Worm (Caenorhabditis elegans): ENCODE data around the gene rnp-7.

Gene rnp-7

DNA sequence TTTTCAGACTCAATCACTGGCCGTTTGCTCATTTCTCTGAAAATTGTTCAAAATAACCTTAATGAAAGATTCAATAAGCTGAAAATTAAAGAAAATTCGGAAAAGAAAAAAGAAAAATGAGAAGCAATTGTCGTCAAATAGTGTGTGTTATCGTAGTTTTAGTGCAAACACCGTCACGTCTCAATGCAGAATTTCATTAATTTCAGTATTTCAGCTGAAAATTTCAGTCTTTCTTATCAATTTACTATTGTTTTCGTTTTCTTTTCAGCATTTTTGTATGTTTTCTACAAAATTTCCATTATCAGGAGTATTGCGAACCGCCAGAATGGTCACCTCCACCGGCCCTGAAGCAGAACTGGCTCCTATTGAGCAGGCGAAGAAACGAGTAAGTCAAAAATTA lies 38.1 kb downstream of the rnp-7 start, which contains the start of the genes B0280.9 and rpia-1 (continued):
- TF ChIP-seq lin-14 (GFP tag; optimal IDR thresholded peaks at IDR 0.05) (peak; percentile 37), lin-39 (tag; optimal IDR thresholded peaks at IDR 0.05) (no peak), nhr-71 (tag; optimal IDR thresholded peaks at IDR 0.05) (peak; percentile 22), unc-98 (GFP tag; IDR thresholded peaks at IDR 0.05) (no peak)

- no peak for TF ChIP-seq skn-1 (tag; optimal IDR thresholded peaks at IDR 0.05)
- peak in 1 of 2 experiments; percentile 73 for TF ChIP-seq lin-35 (GFP tag; optimal IDR thresholded peaks at IDR 0.05)
- TF ChIP-seq unc-130 (tag; optimal IDR thresholded peaks at IDR 0.05), result no peak
- TF ChIP-seq ceh-8 (GFP tag; optimal IDR thresholded peaks at IDR 0.05), result no peak
- peak; percentile 12 for TF ChIP-seq mep-1 (tag; optimal IDR thresholded peaks at IDR 0.05)
- no peak for TF ChIP-seq hlh-17 (GFP tag; optimal IDR thresholded peaks at IDR 0.05; ENCODE audit: borderline replicate concordance)
- TF ChIP-seq nhr-47 (tag; optimal IDR thresholded peaks at IDR 0.05), result peak; percentile 23
- TF ChIP-seq nhr-90 (tag; optimal IDR thresholded peaks at IDR 0.05; ENCODE audit: poor library complexity), result peak; percentile 58
- TF ChIP-seq nhr-85 (tag), result peak; percentile 91
- no peak for TF ChIP-seq jun-1 (tag; optimal IDR thresholded peaks at IDR 0.05)
- no peak for TF ChIP-seq fkh-10 (GFP tag; optimal IDR thresholded peaks at IDR 0.05)
- TF ChIP-seq nhr-77 (tag; optimal IDR thresholded peaks at IDR 0.05), result peak; percentile 18
- TF ChIP-seq fos-1 (tag; optimal IDR thresholded peaks at IDR 0.05), result no peak
- no peak for TF ChIP-seq snpc-4 (tag; optimal IDR thresholded peaks at IDR 0.05)
- peak; percentile 5 to 36 for TF ChIP-seq lsy-2 (tag; optimal IDR thresholded peaks at IDR 0.05)
- peak; percentile 48 for TF ChIP-seq lin-14 (GFP tag; optimal IDR thresholded peaks at IDR 0.05)
- no peak for TF ChIP-seq nhr-11 (tag; optimal IDR thresholded peaks at IDR 0.05)
- TF ChIP-seq pax-3 (tag; optimal IDR thresholded peaks at IDR 0.05), result no peak
- no peak for TF ChIP-seq dsc-1 (tag; optimal IDR thresholded peaks at IDR 0.05)
- TF ChIP-seq mab-9 (GFP tag; IDR thresholded peaks at IDR 0.05), result no peak
- TF ChIP-seq xbp-1 (tag; optimal IDR thresholded peaks at IDR 0.05), result peak; percentile 30
- TF ChIP-seq F16B12.6 (tag; optimal IDR thresholded peaks at IDR 0.05), result no peak
- no peak for TF ChIP-seq ets-5 (GFP tag; IDR thresholded peaks at IDR 0.05)
- TF ChIP-seq lin-15B (tag; optimal IDR thresholded peaks at IDR 0.05), result no peak
- no peak for TF ChIP-seq ceh-82 (tag; optimal IDR thresholded peaks at IDR 0.05)
- peak; percentile 71 for TF ChIP-seq nhr-20 (tag; optimal IDR thresholded peaks at IDR 0.05)
- TF ChIP-seq unc-86 (tag; optimal IDR thresholded peaks at IDR 0.05), result no peak
- 0 out of 2 replicates have a peak, but pooled peaks have one; percentile 6 for TF ChIP-seq grh-1 (GFP tag; IDR thresholded peaks at IDR 0.05)
- peak; percentile 52 for TF ChIP-seq snu-23 (GFP tag; optimal IDR thresholded peaks at IDR 0.05)
- TF ChIP-seq fkh-4 (tag; optimal IDR thresholded peaks at IDR 0.05; ENCODE audit: borderline replicate concordance), result no peak
- TF ChIP-seq C04F5.9 (tag; optimal IDR thresholded peaks at IDR 0.05), result no peak
- TF ChIP-seq mef-2 (tag; optimal IDR thresholded peaks at IDR 0.05), result no peak
- no peak for TF ChIP-seq ama-1 (optimal IDR thresholded peaks at IDR 0.05)
- TF ChIP-seq aly-2 (tag; optimal IDR thresholded peaks at IDR 0.05), result no peak
- no peak for TF ChIP-seq sup-37 (GFP tag; optimal IDR thresholded peaks at IDR 0.05)
- TF ChIP-seq nhr-12 (tag; optimal IDR thresholded peaks at IDR 0.05), result no peak
- peak in 2 of 6 experiments; percentile 29 to 52 for TF ChIP-seq elt-3 (tag; optimal IDR thresholded peaks at IDR 0.05)
- peak; percentile 7 for TF ChIP-seq swsn-7 (tag; optimal IDR thresholded peaks at IDR 0.05)
- no peak for TF ChIP-seq hpl-2 (GFP tag; optimal IDR thresholded peaks at IDR 0.05)
- no peak for TF ChIP-seq C34B4.2 (tag; optimal IDR thresholded peaks at IDR 0.05)
- no peak for TF ChIP-seq sptf-1 (tag; optimal IDR thresholded peaks at IDR 0.05)
- no peak for TF ChIP-seq dpl-1 (GFP tag; optimal IDR thresholded peaks at IDR 0.05)
- no peak for TF ChIP-seq vab-15 (tag; optimal IDR thresholded peaks at IDR 0.05)
- TF ChIP-seq nhr-84 (tag; optimal IDR thresholded peaks at IDR 0.05), result no peak
- TF ChIP-seq lin-13 (GFP tag; optimal IDR thresholded peaks at IDR 0.05), result no peak
- TF ChIP-seq nhr-19 (GFP tag; conservative IDR thresholded peaks at IDR 0.05), result peak; percentile 98
- TF ChIP-seq lin-39 (tag; optimal IDR thresholded peaks at IDR 0.05), result no peak
- peak; percentile 41 for TF ChIP-seq blmp-1 (tag; optimal IDR thresholded peaks at IDR 0.05)
- no peak for TF ChIP-seq irx-1 (tag; optimal IDR thresholded peaks at IDR 0.05)
- no peak for TF ChIP-seq nhr-237 (tag; optimal IDR thresholded peaks at IDR 0.05)
These were observed 40.5 kb downstream of the rnp-7 start for ce11 chrIII:7120477-7120876.
